Worm (Caenorhabditis elegans) whole organism, mixed stage, embryonic: ENCODE data around the gene C43H6.12.

Experiments used
- ceh-39 ChIP-seq: fragments of 150-350 bp; optimal IDR thresholded peaks from 2 replicates; lab custom pipeline; 2014; ENCODE audit warnings: missing biosample characterization, missing genetic modification characterization
- cnd-1 ChIP-seq: fragments of 200-800 bp; sonication (Bioruptor generic); optimal IDR thresholded peaks from 2 replicates; lab custom pipeline; 2018; ENCODE audit warnings: mild to moderate bottlenecking, missing genetic modification characterization, missing compliant biosample characterization
- drap-1 ChIP-seq: fragments of 200-800 bp; sonication (Bioruptor generic); optimal IDR thresholded peaks from 3 replicates; lab custom pipeline; 2018; ENCODE audit warnings: mild to moderate bottlenecking, missing genetic modification characterization, missing compliant biosample characterization
- hlh-1 ChIP-seq: fragments of 150-350 bp; optimal IDR thresholded peaks from 2 replicates; lab custom pipeline; 2014; ENCODE audit warnings: missing biosample characterization, missing genetic modification reagents, missing genetic modification characterization
- lsy-2 ChIP-seq: fragments of 150-350 bp; optimal IDR thresholded peaks from 2 replicates; lab custom pipeline; 2014; ENCODE audit warnings: missing biosample characterization, missing genetic modification characterization
- nhr-28 ChIP-seq: fragments of 150-350 bp; optimal IDR thresholded peaks from 2 replicates; lab custom pipeline; 2014; ENCODE audit warnings: missing biosample characterization, missing genetic modification characterization
- sem-2 ChIP-seq: fragments of 200-800 bp; sonication (Bioruptor generic); optimal IDR thresholded peaks from 2 replicates; lab custom pipeline; 2018; ENCODE audit warnings: mild to moderate bottlenecking, missing genetic modification characterization, missing compliant biosample characterization

DNA sequence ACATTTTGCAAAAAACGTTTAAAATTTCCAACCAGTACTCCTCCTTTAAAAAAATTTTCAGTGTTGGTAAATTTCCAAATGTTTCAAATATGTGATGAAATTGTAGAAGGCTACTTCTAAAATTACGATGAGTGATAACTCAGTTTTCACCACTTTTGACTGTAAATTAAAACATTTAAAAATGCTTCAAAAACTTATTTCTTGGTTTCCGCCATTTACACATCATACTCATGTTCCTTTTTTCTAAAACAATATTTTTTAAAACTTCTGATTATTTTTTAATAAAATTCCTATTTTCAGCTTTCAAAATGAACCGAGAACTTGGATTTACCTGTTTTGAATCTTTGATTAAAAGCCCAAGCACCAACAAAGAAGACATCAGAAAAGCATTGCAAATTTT lies 5.7 kb upstream of the C43H6.12 start, which contains the start of gene C43H6.4:
- TF ChIP-seq sem-2 (GFP tag; lab: Kevin White, UChicago) (no peak), hlh-1 (no peak), drap-1 (GFP tag; lab: Kevin White, UChicago) (no peak), lsy-2 (tag; lab: Kevin White, UChicago) (no peak), cnd-1 (tag; lab: Kevin White, UChicago) (no peak), ceh-39 (no peak), nhr-28 (tag; lab: Kevin White, UChicago) (no peak)
